Fruit fly (Drosophila melanogaster) whole organism, wandering third instar larva: Measurements from ENCODE around the gene CG43295.

Source experiments
- Abd-B ChIP-seq: fragments of >200 bp; optimal IDR thresholded peaks from 2 replicates; lab custom pipeline; 2017; ENCODE audit warnings: missing biosample characterization, missing genetic modification characterization
- CG32264 ChIP-seq: fragments of 200-800 bp; sonication (Bioruptor generic); optimal IDR thresholded peaks from 2 replicates; lab custom pipeline; 2016; ENCODE audit warnings: missing biosample characterization, missing genetic modification characterization
- CG9705 ChIP-seq: fragments of 200-800 bp; sonication (Bioruptor generic); optimal IDR thresholded peaks from 2 replicates; lab custom pipeline; 2018; ENCODE audit warnings: missing biosample characterization, mild to moderate bottlenecking, missing genetic modification characterization
- CrebA ChIP-seq: fragments of 200-800 bp; sonication (Bioruptor generic); optimal IDR thresholded peaks from 2 replicates; lab custom pipeline; 2016; ENCODE audit warnings: missing biosample characterization, mild to moderate bottlenecking, missing genetic modification characterization, borderline replicate concordance
- Dfd ChIP-seq: fragments of >200 bp; optimal IDR thresholded peaks from 2 replicates; lab custom pipeline; 2017; ENCODE audit warnings: missing biosample characterization, missing genetic modification characterization
- Dif ChIP-seq: fragments of 200-275, 200-300 bp; sonication (Bioruptor generic); optimal IDR thresholded peaks from 2 replicates; lab custom pipeline; 2018; ENCODE audit warnings: missing biosample characterization, missing genetic modification characterization; ENCODE audit not compliant: partially characterized antibody
- GATAd ChIP-seq: sonication (Bioruptor generic); optimal IDR thresholded peaks from 2 replicates; lab custom pipeline; 2016; ENCODE audit warnings: missing biosample characterization, missing genetic modification characterization
- HLH106 ChIP-seq: fragments of 200-800 bp; optimal IDR thresholded peaks from 3 replicates; lab custom pipeline; 2019; ENCODE audit warnings: missing biosample characterization, mild to moderate bottlenecking, missing genetic modification characterization, moderate library complexity
- Hnf4 ChIP-seq: fragments of 200-800 bp; sonication (Bioruptor generic); optimal IDR thresholded peaks from 2 replicates; lab custom pipeline; 2016; ENCODE audit warnings: missing biosample characterization, mild to moderate bottlenecking, missing genetic modification characterization
- Hr78 ChIP-seq: fragments of >200 bp; optimal IDR thresholded peaks from 2 replicates; lab custom pipeline; 2017; ENCODE audit warnings: missing biosample characterization, missing genetic modification characterization
- Hr83 ChIP-seq: fragments of 200-300 bp; sonication (Bioruptor generic); optimal IDR thresholded peaks from 2 replicates; lab custom pipeline; 2016; ENCODE audit warnings: missing biosample characterization, mild to moderate bottlenecking, missing genetic modification characterization, moderate library complexity; ENCODE audit not compliant: poor library complexity, severe bottlenecking
- Jra ChIP-seq: sonication (Bioruptor generic); optimal IDR thresholded peaks from 2 replicates; lab custom pipeline; 2016; ENCODE audit warnings: missing biosample characterization, missing genetic modification characterization
- Mio ChIP-seq: sonication (Bioruptor generic); optimal IDR thresholded peaks from 2 replicates; lab custom pipeline; 2016; ENCODE audit warnings: missing biosample characterization, missing genetic modification characterization
- Myc ChIP-seq: fragments of >200 bp; optimal IDR thresholded peaks from 2 replicates; lab custom pipeline; 2017
- N ChIP-seq: fragments of >200 bp; optimal IDR thresholded peaks from 2 replicates; lab custom pipeline; 2018; ENCODE audit warnings: missing biosample characterization, missing external identifiers, missing genetic modification characterization
- OdsH ChIP-seq: fragments of 200-800 bp; sonication (Bioruptor generic); optimal IDR thresholded peaks from 2 replicates; lab custom pipeline; 2016; ENCODE audit warnings: missing biosample characterization, mild to moderate bottlenecking, missing genetic modification characterization
- Rel ChIP-seq, 2 experiments: fragments of 200-800 bp; sonication (Bioruptor generic) in 1 of 2; optimal IDR thresholded peaks; 2 replicates in 1 of 2; 3 replicates in 1 of 2; lab custom pipeline; 2016 to 2019; ENCODE audit warnings: mild to moderate bottlenecking in 2 of 2, missing biosample characterization in 2 of 2, missing genetic modification characterization in 2 of 2, moderate library complexity in 1 of 2
- Sp1 ChIP-seq: fragments of 200-800 bp; sonication (Bioruptor generic); optimal IDR thresholded peaks from 3 replicates; lab custom pipeline; 2019; ENCODE audit warnings: missing biosample characterization, mild to moderate bottlenecking, missing genetic modification characterization, moderate library complexity
- Vsx2 ChIP-seq: fragments of 200-300, 225-300 bp; sonication (Bioruptor generic); optimal IDR thresholded peaks from 2 replicates; lab custom pipeline; 2018; ENCODE audit warnings: missing biosample characterization, missing genetic modification characterization; ENCODE audit not compliant: partially characterized antibody
- br ChIP-seq: fragments of 200-800 bp; sonication (Bioruptor generic); optimal IDR thresholded peaks from 2 replicates; lab custom pipeline; 2016; ENCODE audit warnings: missing biosample characterization, missing genetic modification characterization
- brk ChIP-seq: fragments of 200-800 bp; sonication (Bioruptor generic); optimal IDR thresholded peaks from 2 replicates; lab custom pipeline; 2016; ENCODE audit warnings: missing biosample characterization, mild to moderate bottlenecking, missing genetic modification characterization
- dl ChIP-seq, 2 experiments: fragments of 175-275, 200-275 bp in 1 of 2; fragments of 200-275 bp in 1 of 2; sonication (Bioruptor generic); optimal IDR thresholded peaks; lab custom pipeline; 2018; ENCODE audit warnings: mild to moderate bottlenecking in 2 of 2, missing biosample characterization in 2 of 2, missing genetic modification characterization in 2 of 2, moderate library complexity in 2 of 2; ENCODE audit not compliant: partially characterized antibody in 2 of 2, insufficient read depth in 1 of 2
- dmrt93B ChIP-seq: fragments of 200-800 bp; sonication (Bioruptor generic); optimal IDR thresholded peaks from 2 replicates; lab custom pipeline; 2018; ENCODE audit warnings: missing biosample characterization, mild to moderate bottlenecking, missing genetic modification characterization
- dsf ChIP-seq: sonication (Bioruptor generic); optimal IDR thresholded peaks from 2 replicates; lab custom pipeline; 2016; ENCODE audit warnings: missing biosample characterization, missing genetic modification characterization, borderline replicate concordance
- ey ChIP-seq: fragments of 200-800 bp; sonication (Bioruptor generic); optimal IDR thresholded peaks from 2 replicates; lab custom pipeline; 2016; ENCODE audit warnings: missing biosample characterization, missing genetic modification characterization
- foxo ChIP-seq, 2 experiments: fragments of 200-800 bp; sonication (Bioruptor generic); optimal IDR thresholded peaks; 2 replicates in 1 of 2; 3 replicates in 1 of 2; lab custom pipeline; 2016 to 2017; ENCODE audit warnings: missing biosample characterization in 2 of 2, missing genetic modification characterization in 2 of 2
- fru ChIP-seq: fragments of 200-800 bp; sonication (Bioruptor generic); optimal IDR thresholded peaks from 3 replicates; lab custom pipeline; 2016; ENCODE audit warnings: missing biosample characterization, mild to moderate bottlenecking, missing genetic modification characterization
- h ChIP-seq: fragments of 200-800 bp; sonication (Bioruptor generic); optimal IDR thresholded peaks from 3 replicates; lab custom pipeline; 2016; ENCODE audit warnings: missing biosample characterization, mild to moderate bottlenecking, missing genetic modification characterization
- jim ChIP-seq: fragments of 175-275, 200-325 bp; sonication (Bioruptor generic); optimal IDR thresholded peaks from 2 replicates; lab custom pipeline; 2016; ENCODE audit warnings: missing biosample characterization, mild to moderate bottlenecking, missing genetic modification characterization
- lola ChIP-seq: fragments of >200 bp; optimal IDR thresholded peaks from 2 replicates; lab custom pipeline; 2017; ENCODE audit warnings: missing biosample characterization, missing genetic modification characterization
- pan ChIP-seq: fragments of >200 bp; optimal IDR thresholded peaks from 2 replicates; lab custom pipeline; 2017
- psq ChIP-seq: fragments of 200-800 bp; sonication (Bioruptor generic); optimal IDR thresholded peaks from 3 replicates; lab custom pipeline; 2017; ENCODE audit warnings: missing biosample characterization, mild to moderate bottlenecking, missing genetic modification characterization, moderate library complexity
- rgr ChIP-seq: fragments of 200-800 bp; sonication (Bioruptor generic); optimal IDR thresholded peaks from 3 replicates; lab custom pipeline; 2016; ENCODE audit warnings: missing biosample characterization, mild to moderate bottlenecking, missing genetic modification characterization
- sage ChIP-seq: fragments of 200-800 bp; sonication (Bioruptor generic); optimal IDR thresholded peaks from 2 replicates; lab custom pipeline; 2016; ENCODE audit warnings: missing biosample characterization, mild to moderate bottlenecking, missing genetic modification characterization
- sv ChIP-seq: fragments of 200-800 bp; sonication (Bioruptor generic); optimal IDR thresholded peaks from 3 replicates; lab custom pipeline; 2016; ENCODE audit warnings: missing biosample characterization, missing genetic modification characterization
- tai ChIP-seq: sonication (Bioruptor generic); optimal IDR thresholded peaks from 2 replicates; lab custom pipeline; 2016; ENCODE audit warnings: missing biosample characterization, missing genetic modification characterization
- usp ChIP-seq: fragments of >200 bp; optimal IDR thresholded peaks from 2 replicates; lab custom pipeline; 2017; ENCODE audit warnings: missing biosample characterization, missing genetic modification characterization
- woc ChIP-seq: sonication (Bioruptor generic); optimal IDR thresholded peaks from 2 replicates; lab custom pipeline; 2016; ENCODE audit warnings: missing biosample characterization, mild to moderate bottlenecking, missing genetic modification characterization

Gene CG43295

dm6 chr3L:16105528-16105927, at the start of gene CG43295, which contains the start of gene IntS9:
Gene CG43295, plus strand, starts transcription at chr3L:16105852.
Gene IntS9, minus strand, starts transcription at chr3L:16105627.
- TF ChIP-seq woc (GFP tag; lab: Kevin White, UChicago) (no peak), brk (GFP tag; lab: Kevin White, UChicago) (no peak), OdsH (peak; percentile 89), Myc (peak; percentile 57), CG9705 (GFP tag; lab: Kevin White, UChicago) (no peak), usp (no peak), dsf (no peak), fru (GFP tag; lab: Kevin White, UChicago) (no peak), N (no peak), Hnf4 (no peak), Abd-B (GFP tag; lab: Kevin White, UChicago) (no peak), dmrt93B (GFP tag; lab: Kevin White, UChicago) (no peak), sage (GFP tag; lab: Kevin White, UChicago) (no peak), pan (lab: Kevin White, UChicago) (no peak), Dif (GFP tag; lab: Kevin White, UChicago) (no peak), jim (GFP tag; lab: Kevin White, UChicago) (no peak), Sp1 (GFP tag; lab: Kevin White, UChicago) (no peak), GATAd (GFP tag; lab: Kevin White, UChicago) (peak; percentile 84), HLH106 (tag; lab: Kevin White, UChicago) (peak; percentile 79), Rel (GFP tag; optimal IDR thresholded peaks at IDR 0.05; lab: Kevin White, UChicago) (no peak), Rel (tag; optimal IDR thresholded peaks at IDR 0.05; lab: Kevin White, UChicago) (no peak), foxo (GFP tag; optimal IDR thresholded peaks at IDR 0.05; lab: Kevin White, UChicago) (peak; percentile 66 to 94), rgr (GFP tag; lab: Kevin White, UChicago) (no peak), tai (GFP tag; lab: Kevin White, UChicago) (no peak), Hr78 (no peak), Vsx2 (no peak), Mio (GFP tag; lab: Kevin White, UChicago) (peak; percentile 32), CrebA (no peak), h (GFP tag; lab: Kevin White, UChicago) (no peak), Dfd (no peak), CG32264 (GFP tag; lab: Kevin White, UChicago) (peak; percentile 40), sv (GFP tag; lab: Kevin White, UChicago) (peak; percentile 88), br (GFP tag; lab: Kevin White, UChicago) (peak; percentile 91), psq (GFP tag; lab: Kevin White, UChicago) (peak; percentile 74), Jra (GFP tag; lab: Kevin White, UChicago) (no peak), ey (GFP tag; lab: Kevin White, UChicago) (peak; percentile 92), Hr83 (GFP tag; lab: Kevin White, UChicago) (peak; percentile 70), dl (GFP tag; optimal IDR thresholded peaks at IDR 0.05; lab: Kevin White, UChicago; ENCODE audit: insufficient read depth in 1 of 2, partially characterized antibody in 2 of 2) (no peak), lola (GFP tag; lab: Kevin White, UChicago) (no peak)

- TF ChIP-seq brk (GFP tag; lab: Kevin White, UChicago): no peak
- no peak for TF ChIP-seq ey (GFP tag; lab: Kevin White, UChicago)
- no peak for TF ChIP-seq CG9705 (GFP tag; lab: Kevin White, UChicago)
- no peak for TF ChIP-seq Jra (GFP tag; lab: Kevin White, UChicago)
Observed at dm6 chr3L:16056101-16056891, 49.4 kb upstream of the CG43295 start.
